Worm (Caenorhabditis elegans) whole organism, dauer: ENCODE results near the gene Y62E10A.3.

ENCODE experiments used
- unc-62 ChIP-seq: sonication (generic microtip); optimal IDR thresholded peaks from 2 replicates; lab custom pipeline; 2017; ENCODE audit warnings: missing biosample characterization, missing genetic modification reagents, missing genetic modification characterization

Y62E10A.3 gene

ce11 chrIV:13377716-13378115 lies 17.7 kb upstream of the Y62E10A.3 start, which contains the start of gene mau-8:
TSS of gene mau-8 (plus strand) at chrIV:13378016.
- TF ChIP-seq unc-62 (GFP tag; lab: Kevin White, UChicago), result no peak

DNA sequence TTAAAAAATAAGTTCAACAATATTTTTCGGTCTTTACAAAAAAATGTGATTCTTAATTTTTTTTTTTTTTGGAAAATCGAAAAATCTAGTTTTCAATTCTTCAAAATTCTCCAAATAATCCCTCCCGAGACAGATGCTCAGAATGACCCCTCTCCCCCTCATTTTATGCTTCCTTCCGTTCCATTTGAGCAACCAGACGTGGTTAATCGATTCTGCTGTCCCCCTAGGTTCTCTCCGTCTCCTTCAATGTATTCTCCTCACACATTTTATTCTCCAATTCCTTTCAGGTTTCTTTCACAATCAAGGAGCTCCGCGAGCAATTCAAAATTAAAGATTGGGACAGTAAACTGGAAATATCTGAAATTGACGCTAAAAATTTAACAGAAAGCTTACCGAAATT lies 14.9 kb upstream of the Y62E10A.3 start:
- TF ChIP-seq unc-62 (GFP tag; lab: Kevin White, UChicago), result no peak

ce11 chrIV:13371699-13372098 lies 11.7 kb upstream of the Y62E10A.3 start, which contains the start of gene Y62E10A.6:
TSS of gene Y62E10A.6 (plus strand) at chrIV:13371999.
- TF ChIP-seq unc-62 (GFP tag; lab: Kevin White, UChicago), result no peak

DNA sequence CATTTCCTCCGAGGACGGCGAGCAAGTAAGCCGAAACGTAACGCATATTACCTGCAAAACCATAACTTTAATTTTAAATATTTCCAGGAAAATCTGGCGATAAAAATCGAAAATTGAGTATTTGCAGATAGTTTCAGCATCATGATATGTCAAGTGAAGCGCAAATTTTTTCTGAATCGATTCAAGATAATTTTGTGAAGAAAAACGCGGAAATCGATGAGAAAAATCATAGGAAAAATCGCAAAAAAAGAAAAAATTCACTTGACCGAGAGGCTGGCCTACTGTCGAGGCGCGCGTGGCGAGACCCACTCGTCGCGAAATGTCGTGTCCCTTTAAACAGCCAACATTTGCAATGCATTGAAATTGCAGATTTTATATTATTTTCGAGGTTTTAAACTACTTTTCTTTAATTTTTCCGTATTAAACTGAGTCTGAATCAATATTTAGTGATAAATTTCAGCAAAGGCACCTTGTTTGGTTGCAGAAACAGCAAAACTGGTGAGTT lies 10.2 kb upstream of the Y62E10A.3 start, which contains the start of the genes rla-2, popl-7 and Y62E10A.24:
rla-2 (minus strand) TSS at position 51 of the 505 bp plus-strand sequence.
popl-7 (plus strand) TSS at position 455 of the 505 bp plus-strand sequence.
Y62E10A.24 (plus strand) TSS at position 476 of the 505 bp plus-strand sequence.
- no peak for TF ChIP-seq unc-62 (GFP tag; lab: Kevin White, UChicago)

DNA sequence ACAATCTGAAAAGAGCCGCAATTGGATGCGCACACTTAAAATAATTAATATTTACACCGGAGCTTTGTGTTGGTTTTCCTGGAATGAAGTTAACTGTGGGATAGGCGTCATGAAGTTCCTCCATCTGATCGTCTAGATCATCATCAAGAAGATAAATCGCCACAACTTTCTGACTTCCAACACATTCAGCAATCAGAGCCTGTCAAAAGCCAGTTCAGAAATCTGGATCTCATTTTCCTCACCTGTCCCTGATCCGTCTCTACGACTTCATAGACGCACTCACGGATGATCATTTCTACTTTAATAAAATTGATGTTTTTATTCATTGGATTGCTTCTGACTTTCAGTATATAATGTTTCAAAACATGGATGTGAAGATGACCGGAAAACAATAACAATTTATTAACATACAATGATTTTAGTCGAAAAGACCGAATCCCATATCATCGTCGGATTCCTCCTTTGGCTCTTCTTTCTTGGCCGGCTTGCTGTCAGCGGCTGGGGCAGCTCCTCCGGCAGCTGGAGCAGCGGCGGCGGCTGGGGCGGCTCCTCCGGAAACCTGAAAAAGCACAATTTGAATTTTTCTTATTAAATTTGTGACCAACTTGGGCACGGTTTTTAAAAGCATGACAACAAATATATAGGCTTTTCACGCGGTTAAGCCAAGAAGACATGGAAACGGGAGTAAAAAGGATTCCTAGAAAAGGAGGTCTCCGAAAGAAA lies 9.2 kb upstream of the Y62E10A.3 start, which contains the start of gene agt-1:
agt-1 (minus strand) TSS at position 293 of the 723 bp plus-strand sequence.
- TF ChIP-seq unc-62 (GFP tag; lab: Kevin White, UChicago), result no peak

DNA sequence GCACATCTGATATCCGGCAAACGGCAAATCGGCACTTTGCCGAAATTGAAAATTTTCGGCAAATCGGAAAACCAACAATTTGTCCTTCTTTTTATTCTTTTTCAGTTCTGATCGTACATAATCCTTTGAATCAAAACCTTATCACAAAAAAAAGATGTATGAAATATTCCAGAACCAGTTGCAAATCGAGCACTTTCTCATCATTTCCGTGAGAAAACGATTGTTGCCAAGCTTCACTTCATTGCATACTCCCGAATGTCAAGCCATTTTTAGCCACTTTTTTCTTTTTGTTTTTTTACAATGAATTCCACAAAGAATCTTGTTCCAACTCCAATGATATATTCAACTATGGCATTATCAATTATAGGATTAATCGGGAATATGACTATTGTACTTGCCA lies 4.8 kb upstream of the Y62E10A.3 start, which contains the start of gene srsx-25:
srsx-25 (plus strand) TSS at position 301 of the 400 bp plus-strand sequence.
- no peak for TF ChIP-seq unc-62 (GFP tag; lab: Kevin White, UChicago)

ce11 chrIV:13358488-13358887 lies 1.6 kb downstream of the Y62E10A.3 start, which contains the start of gene W02A2.8:
TSS of gene W02A2.8 (minus strand) at chrIV:13358588.
- no peak for TF ChIP-seq unc-62 (GFP tag; lab: Kevin White, UChicago)

DNA sequence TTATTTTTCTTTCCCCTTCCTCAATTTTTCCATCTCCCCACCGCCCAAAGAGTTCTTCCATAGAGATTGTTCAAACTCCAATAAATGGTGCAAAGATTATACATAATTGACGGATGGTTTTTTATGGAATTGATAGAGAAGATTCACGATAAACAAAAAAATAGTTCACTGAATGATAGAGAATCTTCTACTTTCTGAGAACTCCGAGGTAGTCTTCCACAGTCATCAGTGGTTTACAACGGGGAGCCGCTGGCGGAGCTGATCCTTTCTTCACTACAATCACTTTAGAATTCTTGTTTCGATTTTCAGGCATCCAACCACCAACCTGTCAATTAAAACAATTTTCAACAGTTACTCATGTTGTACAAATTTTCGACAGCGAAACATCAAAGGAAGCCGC lies 4.0 kb downstream of the Y62E10A.3 start:
- no peak for TF ChIP-seq unc-62 (GFP tag; lab: Kevin White, UChicago)

DNA sequence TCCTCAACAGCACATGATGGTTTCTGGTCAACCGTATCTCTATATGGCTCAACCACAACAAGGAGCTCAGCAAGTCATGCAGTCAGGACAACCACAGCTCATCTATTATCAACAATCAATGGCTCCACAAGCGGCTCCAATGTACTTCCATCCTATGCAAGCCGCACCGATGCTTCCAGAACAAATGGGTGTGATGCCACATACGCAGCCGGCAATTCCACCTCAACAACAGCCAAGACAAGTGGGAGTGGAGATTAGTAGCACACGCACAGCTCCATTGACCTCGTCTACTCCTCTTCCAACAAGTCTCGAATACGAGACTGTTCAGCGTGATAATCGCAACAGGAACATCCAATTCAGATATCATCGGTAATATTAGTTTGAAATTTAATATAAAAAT lies 6.0 kb downstream of the Y62E10A.3 start:
- no peak for TF ChIP-seq unc-62 (GFP tag; lab: Kevin White, UChicago)

- no peak for TF ChIP-seq unc-62 (GFP tag; lab: Kevin White, UChicago)
Measured at ce11 chrIV:13353143-13353773, 6.8 kb downstream of the Y62E10A.3 start, which contains the start of the genes rec-8 and mex-5. TSS of gene rec-8 (minus strand) at chrIV:13353193. TSS of gene mex-5 (plus strand) at chrIV:13353723.

- TF ChIP-seq unc-62 (GFP tag; lab: Kevin White, UChicago), result no peak
Measured at ce11 chrIV:13348592-13348991, 11.5 kb downstream of the Y62E10A.3 start, which contains the start of gene W02A2.12. TSS of gene W02A2.12 (minus strand) at chrIV:13348831.

DNA sequence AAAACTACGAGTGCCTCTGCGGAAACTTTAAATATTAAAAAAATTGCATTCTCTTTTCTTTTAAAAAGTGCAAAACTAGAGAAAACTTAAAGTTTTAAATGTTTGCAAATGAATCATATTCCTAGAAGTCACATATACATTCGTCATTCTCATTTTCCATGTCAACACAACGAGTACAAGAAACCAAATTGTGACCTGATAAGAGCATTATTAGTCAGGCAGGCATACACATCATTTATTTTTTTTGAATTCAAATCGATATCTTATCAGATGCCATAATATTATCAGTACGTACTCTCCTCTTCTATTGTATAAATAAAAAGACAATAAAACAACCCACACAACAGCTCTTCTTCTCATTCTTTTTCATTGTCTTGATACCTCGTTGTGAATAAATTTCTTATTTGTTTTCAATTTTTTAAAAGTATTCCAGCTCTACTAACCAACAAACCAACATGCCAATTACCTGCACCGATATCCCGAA lies 12.8 kb downstream of the Y62E10A.3 start, which contains the start of gene W02A2.9:
W02A2.9 (plus strand) TSS at position 434 of the 484 bp plus-strand sequence.
- TF ChIP-seq unc-62 (GFP tag; lab: Kevin White, UChicago), result no peak

- no peak for TF ChIP-seq unc-62 (GFP tag; lab: Kevin White, UChicago)
Measured at ce11 chrIV:13346078-13346477, 14.0 kb downstream of the Y62E10A.3 start.

DNA sequence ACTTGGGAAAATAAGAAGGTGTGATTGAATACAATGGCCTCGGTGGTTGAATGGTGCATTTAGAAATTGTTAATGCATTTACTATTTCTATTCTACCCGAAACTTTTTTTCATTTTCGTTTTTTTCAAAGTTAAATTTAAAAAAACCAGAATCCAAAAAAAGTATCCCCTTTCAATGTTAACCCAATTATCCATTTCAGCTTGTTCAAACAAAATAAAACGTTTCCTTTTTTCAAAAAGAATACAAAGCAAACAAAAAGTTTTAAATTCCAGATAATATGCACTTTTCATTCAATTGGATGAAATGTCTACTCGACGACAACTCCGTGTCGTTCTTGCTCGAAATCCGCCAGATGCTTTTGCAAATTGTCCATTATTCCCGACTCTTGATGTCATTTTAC lies 17.5 kb downstream of the Y62E10A.3 start, which contains the start of gene W02A2.5:
W02A2.5 (plus strand) TSS at position 301 of the 400 bp plus-strand sequence.
- TF ChIP-seq unc-62 (GFP tag; lab: Kevin White, UChicago), result no peak

DNA sequence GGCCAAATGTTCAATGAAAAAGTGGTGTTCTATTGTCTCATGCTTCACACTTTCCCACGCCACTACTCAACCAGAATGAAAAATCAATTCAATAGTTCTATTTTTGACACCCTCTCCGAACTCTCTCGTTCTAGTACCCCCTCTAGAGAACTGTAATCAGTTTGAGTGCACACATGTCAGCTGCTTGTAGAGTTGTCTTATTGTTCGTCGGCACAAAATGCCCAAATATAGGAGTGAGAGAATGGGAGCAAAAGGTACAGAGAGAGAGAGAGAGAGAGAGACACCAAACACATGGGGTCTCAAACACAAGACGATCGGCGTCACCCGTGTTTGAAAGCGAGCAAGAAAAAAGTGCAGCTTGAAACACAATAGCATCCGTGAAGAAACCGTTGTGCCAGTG lies 25.8 kb downstream of the Y62E10A.3 start:
- TF ChIP-seq unc-62 (GFP tag; lab: Kevin White, UChicago), result no peak
